Worm (Caenorhabditis elegans): Measurements from ENCODE around the gene cku-80.

The cku-80 gene

DNA sequence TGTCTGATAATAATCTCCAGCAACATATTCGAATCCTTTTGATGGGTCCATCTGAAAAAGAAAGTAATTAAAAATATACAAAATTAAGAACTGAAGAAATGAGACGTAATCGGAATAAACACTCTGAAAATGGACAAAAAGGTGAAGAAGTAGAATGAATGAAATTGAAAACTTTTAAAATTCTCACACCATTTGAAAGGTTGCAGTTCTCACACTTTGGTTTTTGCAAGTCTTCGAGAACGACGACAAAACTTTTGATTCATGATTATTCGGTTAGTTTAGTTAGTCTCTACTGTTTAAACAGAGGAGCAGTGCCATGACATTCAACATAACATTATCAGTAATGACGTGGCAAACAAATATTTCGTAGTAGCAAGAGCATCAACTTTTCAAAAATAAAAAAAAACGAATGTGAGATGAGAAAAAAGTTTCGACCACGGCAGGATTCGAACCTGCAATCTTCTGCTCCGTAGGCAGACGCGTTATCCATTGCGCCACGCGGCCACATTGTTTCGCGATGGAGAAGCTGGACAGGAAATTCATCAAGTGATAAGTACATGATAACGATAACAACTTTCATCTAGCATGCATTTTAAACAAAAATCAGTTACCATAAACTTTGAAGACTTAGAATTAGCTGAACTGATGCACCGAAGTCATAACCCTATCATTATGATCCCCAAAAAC, 30.4 kb downstream of the cku-80 start, which contains the start of gene ceh-43 (continued):
- TF ChIP-seq ztf-18 (tag; optimal IDR thresholded peaks at IDR 0.05): peak; percentile 36
- TF ChIP-seq rpc-1 (optimal IDR thresholded peaks at IDR 0.05): peak; percentile 64
- TF ChIP-seq rpc-1 (tag; optimal IDR thresholded peaks at IDR 0.05): peak; percentile 79
- peak; percentile 92 for TF ChIP-seq tbp1 (GFP tag; optimal IDR thresholded peaks at IDR 0.05)
- TF ChIP-seq lin-54 (GFP tag; optimal IDR thresholded peaks at IDR 0.05): peak; percentile 15
- TF ChIP-seq nfyb-1 (GFP tag; IDR thresholded peaks at IDR 0.05): 0 out of 2 replicates have a peak, but pooled peaks have one; percentile 32
- TF ChIP-seq lir-1 (GFP tag; conservative IDR thresholded peaks at IDR 0.05): 0 out of 2 replicates have a peak, but pooled peaks have one; percentile 24
- TF ChIP-seq ceh-100 (GFP tag; IDR thresholded peaks at IDR 0.05): peak; percentile 51
- peak; percentile 13 for TF ChIP-seq ceh-27 (GFP tag; optimal IDR thresholded peaks at IDR 0.05)
- TF ChIP-seq D2030.7 (GFP tag; IDR thresholded peaks at IDR 0.05): peak; percentile 60; the same call in 1 of the 2 replicates
- peak; percentile 20 for TF ChIP-seq ZK185.1 (tag; optimal IDR thresholded peaks at IDR 0.05; ENCODE audit: poor library complexity, severe bottlenecking)

DNA sequence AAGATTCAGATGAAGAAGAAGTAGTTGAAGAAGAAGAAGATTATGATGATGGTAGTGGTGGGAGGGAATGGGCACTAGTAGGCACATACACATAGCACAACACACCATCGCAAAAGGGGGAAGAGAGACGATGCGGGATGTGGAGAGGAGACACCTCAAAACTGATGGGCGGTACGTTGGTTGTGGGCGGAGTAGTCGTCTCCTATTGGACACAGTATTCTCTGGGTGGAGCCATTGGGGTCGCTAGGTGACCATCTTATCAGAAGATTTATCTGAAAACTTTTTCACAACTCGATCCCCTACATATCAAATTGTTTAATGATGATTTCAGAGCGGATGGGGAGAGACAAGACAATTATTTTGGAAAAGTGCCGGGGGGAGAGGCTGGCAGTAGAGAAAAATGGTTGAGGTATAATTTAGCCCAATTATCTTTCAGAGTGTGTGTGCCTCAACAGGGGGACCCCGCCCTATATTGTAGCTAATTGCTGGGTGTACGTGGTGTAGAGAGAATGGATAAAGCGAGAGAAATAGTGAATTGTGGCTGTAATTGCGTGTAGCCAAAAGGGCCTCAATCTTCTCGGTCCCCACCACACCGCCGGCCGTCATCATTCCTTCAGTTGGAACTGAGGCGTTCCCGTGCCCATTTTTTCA, 31.2 kb downstream of the cku-80 start:
- TF ChIP-seq nfya-1 (tag; optimal IDR thresholded peaks at IDR 0.05; ENCODE audit: borderline replicate concordance, insufficient read depth): no peak
- TF ChIP-seq dpl-1 (GFP tag; optimal IDR thresholded peaks at IDR 0.05): no peak

DNA sequence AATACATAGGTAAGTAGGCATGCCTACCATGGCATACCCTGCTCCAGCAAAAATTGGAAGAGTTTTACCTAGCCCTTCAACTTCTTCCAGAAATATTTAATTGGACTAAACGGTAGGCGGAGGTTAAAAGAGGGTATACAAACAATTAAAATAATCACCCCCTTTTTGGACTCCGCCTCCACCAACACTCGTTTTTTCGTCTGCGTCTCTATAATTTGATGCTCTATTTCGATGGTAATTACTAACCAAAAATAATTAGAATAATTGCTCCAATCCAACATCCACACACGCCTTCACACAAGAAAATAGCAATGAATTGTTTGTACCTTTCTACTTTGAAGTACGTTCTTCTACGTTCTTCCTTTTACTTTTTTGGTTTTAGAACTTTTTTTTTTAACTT, 33.1 kb downstream of the cku-80 start:
- TF ChIP-seq tbx-9 (tag; optimal IDR thresholded peaks at IDR 0.05; ENCODE audit: borderline replicate concordance) (no peak), lsy-27 (tag; optimal IDR thresholded peaks at IDR 0.05; ENCODE audit: borderline replicate concordance, insufficient read depth) (no peak), bed-2 (GFP tag; IDR thresholded peaks at IDR 0.05) (no peak), let-607 (tag; optimal IDR thresholded peaks at IDR 0.05) (no peak), hsf-1 (GFP tag; IDR thresholded peaks at IDR 0.05) (no peak), lag-1 (GFP tag; IDR thresholded peaks at IDR 0.05) (no peak), Y79H2A.3 (GFP tag; conservative IDR thresholded peaks at IDR 0.05) (no peak), unc-62 (GFP tag; optimal IDR thresholded peaks at IDR 0.05) (no peak)

DNA sequence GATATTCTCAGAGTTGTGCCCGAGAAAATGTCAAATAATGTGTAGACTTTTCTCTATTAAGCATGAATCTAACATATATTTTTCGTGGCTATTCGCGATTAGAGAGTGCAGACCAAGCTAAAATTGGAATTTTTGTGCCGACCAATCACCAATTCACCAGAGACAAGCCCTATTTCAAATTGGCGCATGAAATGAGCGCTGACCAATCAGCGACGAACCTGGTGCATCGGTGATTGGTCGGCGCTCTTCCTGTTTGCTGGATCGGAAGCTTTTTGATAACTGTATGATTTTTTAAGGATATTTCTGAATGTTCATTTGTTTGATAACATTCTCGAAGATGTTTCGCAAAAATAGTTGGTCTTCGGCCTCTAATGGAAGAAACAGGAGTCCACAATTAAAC, 33.7 kb downstream of the cku-80 start:
- TF ChIP-seq lin-40 (tag; optimal IDR thresholded peaks at IDR 0.05): no peak
- no peak for TF ChIP-seq lag-1 (GFP tag; IDR thresholded peaks at IDR 0.05)
- no peak for TF ChIP-seq K11D2.4 (GFP tag; IDR thresholded peaks at IDR 0.05)
- no peak for TF ChIP-seq ets-4 (GFP tag; optimal IDR thresholded peaks at IDR 0.05)
- no peak for TF ChIP-seq Y79H2A.3 (GFP tag; conservative IDR thresholded peaks at IDR 0.05)
- TF ChIP-seq ama-1 (optimal IDR thresholded peaks at IDR 0.05): no peak
- TF ChIP-seq ama-1 (GFP tag; optimal IDR thresholded peaks at IDR 0.05): no peak
- TF ChIP-seq madf-3 (GFP tag; IDR thresholded peaks at IDR 0.05): no peak
- TF ChIP-seq hmg-20 (GFP tag; IDR thresholded peaks at IDR 0.05): no peak
- 0 out of 2 replicates have a peak, but pooled peaks have one; percentile 9 for TF ChIP-seq ztf-25 (GFP tag; IDR thresholded peaks at IDR 0.05)

DNA sequence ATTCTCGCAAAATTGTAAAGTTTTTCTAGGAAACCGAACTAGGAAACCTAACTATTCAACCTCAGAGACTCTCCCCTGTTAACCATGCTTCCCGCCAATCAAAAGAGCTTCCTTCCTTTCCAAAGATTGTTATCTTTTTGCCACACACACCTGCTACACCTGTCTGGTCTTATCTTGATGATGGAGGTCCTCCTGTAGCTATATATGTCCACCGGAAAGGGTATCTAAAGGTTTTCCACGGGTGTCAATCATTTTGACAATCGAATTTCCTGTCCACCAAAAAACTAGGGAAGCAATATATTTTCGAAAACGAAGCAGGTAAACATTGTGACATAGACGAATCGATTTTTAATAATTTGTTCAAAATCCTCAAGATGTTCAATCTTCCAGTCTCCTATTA, 34.1 kb downstream of the cku-80 start:
- TF ChIP-seq somi-1 (GFP tag; optimal IDR thresholded peaks at IDR 0.05): no peak
- TF ChIP-seq unc-62 (GFP tag; optimal IDR thresholded peaks at IDR 0.05): peak; percentile 89

Measured in whole organism, young adult.